Fruit fly (Drosophila melanogaster) Kc167 (cell line): ENCODE measurements around the gene CG7724.

Source experiments
- Myc ChIP-seq: fragments of >200 bp; optimal IDR thresholded peaks from 2 replicates; lab custom pipeline; 2017; ENCODE audit warnings: missing external identifiers
- Sin3A ChIP-seq: fragments of >200 bp; optimal IDR thresholded peaks from 2 replicates; lab custom pipeline; 2018; ENCODE audit warnings: missing external identifiers
- h ChIP-seq: fragments of >200 bp; optimal IDR thresholded peaks from 3 replicates; lab custom pipeline; 2018; ENCODE audit warnings: missing external identifiers
- insv ChIP-seq: fragments of >200 bp; optimal IDR thresholded peaks from 3 replicates; lab custom pipeline; 2018; ENCODE audit warnings: missing external identifiers
- psq ChIP-seq: fragments of >200 bp; optimal IDR thresholded peaks from 2 replicates; lab custom pipeline; 2017; ENCODE audit warnings: missing external identifiers
- ttk ChIP-seq: sonication (Bioruptor generic); optimal IDR thresholded peaks from 2 replicates; lab custom pipeline; 2017; ENCODE audit warnings: missing external identifiers

DNA sequence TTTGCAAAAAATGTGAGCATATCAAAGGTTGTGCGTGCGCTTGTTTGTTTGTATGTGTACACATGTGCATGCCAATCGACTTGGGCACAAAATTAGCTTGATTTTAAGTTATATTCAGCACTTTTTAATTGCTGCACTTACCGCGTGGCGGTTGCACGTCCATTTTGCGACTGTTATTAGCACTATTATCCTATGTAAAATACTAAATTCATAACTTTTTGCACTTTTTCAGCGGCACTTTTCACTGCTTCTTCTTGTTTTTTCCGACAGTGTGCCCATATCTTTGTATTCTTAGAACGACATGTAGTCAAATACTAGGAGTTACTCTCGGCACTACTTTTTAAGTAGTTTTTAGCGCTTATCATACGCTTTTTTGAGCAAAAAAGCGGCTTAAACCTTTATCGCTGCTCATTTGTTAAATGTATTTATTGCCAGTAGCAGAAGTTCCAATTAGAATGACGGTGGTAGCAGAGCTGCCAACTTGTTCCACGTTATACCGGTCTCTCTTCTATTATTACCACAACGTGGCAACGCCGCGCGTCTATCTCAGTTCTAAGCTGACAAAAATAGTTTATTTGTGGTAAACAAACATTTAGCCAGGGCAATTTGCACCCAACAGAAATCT is 13.0 kb upstream of the CG7724 start, which contains the start of the genes scaf6 and Papst2:
- TF ChIP-seq Myc (no peak), psq (lab: Kevin White, UChicago) (no peak), Sin3A (lab: Kevin White, UChicago) (no peak), h (lab: Kevin White, UChicago) (no peak), ttk (lab: Kevin White, UChicago) (no peak), insv (lab: Kevin White, UChicago) (no peak)
